Fruit fly (Drosophila melanogaster) whole organism, pupa: ENCODE measurements around the gene Trpgamma.

Source experiments
- CG10348 ChIP-seq: fragments of 200-800 bp; sonication (Bioruptor generic); IDR thresholded peaks from 2 replicates; pipeline ENCODE4 v1.3.6; 2022; ENCODE audit warnings: missing biosample characterization, missing genetic modification characterization
- CG12605 ChIP-seq: fragments of 200-800 bp; sonication (Bioruptor generic); IDR thresholded peaks from 2 replicates; pipeline ENCODE4 v1.3.6; 2022; ENCODE audit warnings: missing biosample characterization, missing genetic modification characterization
- CG13204 ChIP-seq: fragments of 200-800 bp; sonication (Bioruptor generic); optimal IDR thresholded peaks from 2 replicates; lab custom pipeline; 2018; ENCODE audit warnings: missing biosample characterization, mild to moderate bottlenecking, missing genetic modification characterization, moderate library complexity
- CG14655 ChIP-seq: fragments of 200-800 bp; sonication (Bioruptor generic); optimal IDR thresholded peaks from 3 replicates; lab custom pipeline; 2017; ENCODE audit warnings: mild to moderate bottlenecking, missing biosample characterization, missing genetic modification reagents, missing genetic modification characterization
- CG15710 ChIP-seq: fragments of 200-800 bp; sonication (Bioruptor generic); optimal IDR thresholded peaks from 2 replicates; lab custom pipeline; 2018; ENCODE audit warnings: missing biosample characterization, mild to moderate bottlenecking, missing genetic modification characterization, moderate library complexity
- CG17806 ChIP-seq: fragments of 200-800 bp; sonication (Bioruptor generic); optimal IDR thresholded peaks from 2 replicates; lab custom pipeline; 2018; ENCODE audit warnings: missing biosample characterization, mild to moderate bottlenecking, missing genetic modification characterization, moderate library complexity
- CG32121 ChIP-seq: fragments of 200-800 bp; sonication (Bioruptor generic); IDR thresholded peaks from 2 replicates; pipeline ENCODE4 v1.3.6; 2022; ENCODE audit warnings: missing biosample characterization, missing genetic modification characterization
- CG34367 ChIP-seq: fragments of 200-800 bp; sonication (Bioruptor generic); optimal IDR thresholded peaks from 2 replicates; lab custom pipeline; 2018; ENCODE audit warnings: missing biosample characterization, mild to moderate bottlenecking, missing genetic modification characterization
- CG4496 ChIP-seq: fragments of 200-800 bp; sonication (Bioruptor generic); IDR thresholded peaks from 3 replicates; pipeline ENCODE4 v1.3.6; 2022; ENCODE audit warnings: missing biosample characterization, missing genetic modification characterization
- CG8159 ChIP-seq: fragments of 200-800 bp; sonication (Bioruptor generic); optimal IDR thresholded peaks from 3 replicates; lab custom pipeline; 2018; ENCODE audit warnings: missing biosample characterization, mild to moderate bottlenecking, missing genetic modification characterization, moderate library complexity
- CG8301 ChIP-seq: fragments of 200-800 bp; sonication (Bioruptor generic); optimal IDR thresholded peaks from 2 replicates; lab custom pipeline; 2018; ENCODE audit warnings: missing biosample characterization, mild to moderate bottlenecking, missing genetic modification characterization
- CG9948 ChIP-seq: fragments of 200-800 bp; sonication (Bioruptor generic); optimal IDR thresholded peaks from 2 replicates; lab custom pipeline; 2018; ENCODE audit warnings: missing biosample characterization, mild to moderate bottlenecking, missing genetic modification characterization, moderate library complexity
- D1 ChIP-seq: fragments of 200-800 bp; sonication (Bioruptor generic); optimal IDR thresholded peaks from 2 replicates; lab custom pipeline; 2018; ENCODE audit warnings: missing biosample characterization, mild to moderate bottlenecking, missing genetic modification characterization, moderate library complexity
- EcR ChIP-seq: fragments of 200-800 bp; sonication (Bioruptor generic); optimal IDR thresholded peaks from 3 replicates; lab custom pipeline; 2019; ENCODE audit warnings: missing biosample characterization, missing genetic modification characterization, mild to moderate bottlenecking, moderate library complexity, missing genetic modification reagents
- Ets98B ChIP-seq: fragments of 200-800 bp; sonication (Bioruptor generic); IDR thresholded peaks from 2 replicates; pipeline ENCODE4 v1.3.6; 2022; ENCODE audit warnings: missing biosample characterization, missing genetic modification characterization
- Pif1A ChIP-seq: fragments of 200-800 bp; sonication (Bioruptor generic); optimal IDR thresholded peaks from 3 replicates; lab custom pipeline; 2016; ENCODE audit warnings: missing biosample characterization, missing genetic modification characterization
- Pif1B ChIP-seq: fragments of 200-800 bp; sonication (Bioruptor generic); optimal IDR thresholded peaks from 3 replicates; lab custom pipeline; 2016; ENCODE audit warnings: missing biosample characterization, missing genetic modification characterization
- Snoo ChIP-seq: fragments of 200-800 bp; sonication (Bioruptor generic); optimal IDR thresholded peaks from 3 replicates; lab custom pipeline; 2017; ENCODE audit warnings: missing biosample characterization, mild to moderate bottlenecking, missing genetic modification characterization, inconsistent platforms
- fd96Ca ChIP-seq: fragments of 200-800 bp; sonication (Bioruptor generic); IDR thresholded peaks from 3 replicates; pipeline ENCODE4 v1.3.6; 2022; ENCODE audit warnings: missing biosample characterization, missing genetic modification characterization
- gl ChIP-seq: fragments of 200-800 bp; sonication (Bioruptor generic); optimal IDR thresholded peaks from 2 replicates; lab custom pipeline; 2018; ENCODE audit warnings: missing biosample characterization, mild to moderate bottlenecking, missing genetic modification characterization
- rn ChIP-seq: fragments of 200-800 bp; sonication (Bioruptor generic); IDR thresholded peaks from 2 replicates; pipeline ENCODE4 v1.3.6; 2022; ENCODE audit warnings: missing biosample characterization, missing genetic modification characterization

Trpgamma gene

DNA sequence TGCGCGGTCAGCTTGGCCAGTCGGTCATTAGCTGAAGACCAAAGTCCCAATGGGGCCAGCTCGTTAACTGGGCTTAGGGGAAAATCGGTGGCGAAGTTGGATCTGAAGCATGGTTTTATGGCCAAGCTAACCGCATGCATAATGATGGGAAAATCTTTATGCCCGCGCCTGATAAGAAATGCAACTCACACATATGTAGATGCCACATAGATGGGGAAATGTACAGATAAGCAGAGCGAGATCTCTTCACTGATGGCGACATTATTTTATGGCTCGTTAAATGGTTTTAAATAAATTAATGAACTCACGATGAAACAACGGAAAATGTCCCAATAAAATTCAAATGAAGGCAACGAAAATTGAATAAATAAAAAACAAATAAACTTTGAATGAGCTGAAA lies 35.4 kb upstream of the Trpgamma start:
- TF ChIP-seq CG4496 (GFP tag; lab: Robert Waterston, UW) = no peak
- TF ChIP-seq CG8159 (tag; lab: Kevin White, UChicago) = no peak
- no peak for TF ChIP-seq Snoo
- no peak for TF ChIP-seq CG9948 (tag; lab: Kevin White, UChicago)
- TF ChIP-seq CG15710 (tag; lab: Kevin White, UChicago) = no peak
- no peak for TF ChIP-seq D1
- TF ChIP-seq Pif1B (GFP tag; lab: Kevin White, UChicago) = no peak
- TF ChIP-seq CG34367 = no peak
- TF ChIP-seq fd96Ca (GFP tag; lab: Robert Waterston, UW) = no peak

- TF ChIP-seq gl (tag; lab: Kevin White, UChicago) = no peak
- no peak for TF ChIP-seq rn
- TF ChIP-seq CG14655 (GFP tag; lab: Kevin White, UChicago) = no peak
- TF ChIP-seq Snoo = no peak
- no peak for TF ChIP-seq Ets98B (GFP tag; lab: Robert Waterston, UW)
- no peak for TF ChIP-seq EcR (GFP tag; lab: Kevin White, UChicago)
- TF ChIP-seq CG8159 (tag; lab: Kevin White, UChicago) = no peak
- no peak for TF ChIP-seq CG4496 (GFP tag; lab: Robert Waterston, UW)
- no peak for TF ChIP-seq CG15710 (tag; lab: Kevin White, UChicago)
- TF ChIP-seq CG8301 (tag; lab: Kevin White, UChicago) = no peak
- TF ChIP-seq CG17806 = no peak
- no peak for TF ChIP-seq CG12605 (GFP tag; lab: Robert Waterston, UW)
- TF ChIP-seq Pif1A (GFP tag; lab: Kevin White, UChicago) = no peak
- TF ChIP-seq CG34367 = no peak
- TF ChIP-seq CG9948 (tag; lab: Kevin White, UChicago) = no peak
- no peak for TF ChIP-seq Pif1B (GFP tag; lab: Kevin White, UChicago)
- no peak for TF ChIP-seq CG13204 (GFP tag; lab: Kevin White, UChicago)
Measured at dm6 chr2L:16710677-16711076, 34.2 kb upstream of the Trpgamma start.

- no peak for TF ChIP-seq gl (tag; lab: Kevin White, UChicago)
- TF ChIP-seq D1 = no peak
- no peak for TF ChIP-seq CG4496 (GFP tag; lab: Robert Waterston, UW)
- TF ChIP-seq CG9948 (tag; lab: Kevin White, UChicago) = no peak
- TF ChIP-seq CG12605 (GFP tag; lab: Robert Waterston, UW) = no peak
- TF ChIP-seq CG32121 (GFP tag; lab: Robert Waterston, UW) = no peak
- no peak for TF ChIP-seq CG10348 (GFP tag; lab: Robert Waterston, UW)
- TF ChIP-seq rn = no peak
Measured at dm6 chr2L:16710234-16710633, 33.7 kb upstream of the Trpgamma start.

dm6 chr2L:16709693-16710092 lies 33.2 kb upstream of the Trpgamma start:
- TF ChIP-seq CG12605 (GFP tag; lab: Robert Waterston, UW) = peak; percentile 88
- TF ChIP-seq CG14655 (GFP tag; lab: Kevin White, UChicago) = no peak
- peak; percentile 7 for TF ChIP-seq Pif1A (GFP tag; lab: Kevin White, UChicago)
- TF ChIP-seq CG32121 (GFP tag; lab: Robert Waterston, UW) = no peak
- TF ChIP-seq Pif1B (GFP tag; lab: Kevin White, UChicago) = peak; percentile 44
- TF ChIP-seq D1 = no peak

- TF ChIP-seq Pif1B (GFP tag; lab: Kevin White, UChicago) (no peak), CG12605 (GFP tag; lab: Robert Waterston, UW) (no peak), CG17806 (no peak), EcR (GFP tag; lab: Kevin White, UChicago) (no peak), CG14655 (GFP tag; lab: Kevin White, UChicago) (no peak), gl (tag; lab: Kevin White, UChicago) (no peak), CG4496 (GFP tag; lab: Robert Waterston, UW) (no peak), CG8301 (tag; lab: Kevin White, UChicago) (no peak)
Measured at dm6 chr2L:16706882-16707775, 30.6 kb upstream of the Trpgamma start.

- no peak for TF ChIP-seq gl (tag; lab: Kevin White, UChicago)
- no peak for TF ChIP-seq fd96Ca (GFP tag; lab: Robert Waterston, UW)
- peak; percentile 60 for TF ChIP-seq Pif1A (GFP tag; lab: Kevin White, UChicago)
- peak; percentile 37 for TF ChIP-seq Snoo
- TF ChIP-seq CG34367 = no peak
- TF ChIP-seq Ets98B (GFP tag; lab: Robert Waterston, UW) = no peak
- no peak for TF ChIP-seq CG14655 (GFP tag; lab: Kevin White, UChicago)
- peak; percentile 50 for TF ChIP-seq CG15710 (tag; lab: Kevin White, UChicago)
- TF ChIP-seq CG17806 = no peak
- TF ChIP-seq CG9948 (tag; lab: Kevin White, UChicago) = no peak
- TF ChIP-seq Pif1B (GFP tag; lab: Kevin White, UChicago) = peak; percentile 43
- TF ChIP-seq, all 21 proteins: peak for 4
Measured at dm6 chr2L:16703753-16704152, 27.3 kb upstream of the Trpgamma start.
